Fruit fly (Drosophila melanogaster) whole organism, embryonic: ENCODE measurements around the gene LPCAT.

Source experiments
- Asciz ChIP-seq: fragments of 200-800 bp; sonication (Bioruptor generic); optimal IDR thresholded peaks from 2 replicates; lab custom pipeline; 2017; ENCODE audit warnings: missing biosample characterization, mild to moderate bottlenecking, missing genetic modification characterization, missing genetic modification reagents
- Atf6 ChIP-seq: fragments of 200-800 bp; sonication (Bioruptor generic); IDR thresholded peaks from 2 replicates; pipeline ENCODE4 v1.3.6; 2022; ENCODE audit warnings: missing biosample characterization, missing genetic modification characterization
- B-H1 ChIP-seq: fragments of 200-800 bp; sonication (Bioruptor generic); IDR thresholded peaks from 3 replicates; pipeline ENCODE4 v1.3.6; 2022; ENCODE audit warnings: missing biosample characterization, missing genetic modification characterization
- CG11723 ChIP-seq: fragments of 200-800 bp; sonication (Bioruptor generic); optimal IDR thresholded peaks from 2 replicates; lab custom pipeline; 2017; ENCODE audit warnings: missing biosample characterization, mild to moderate bottlenecking, missing genetic modification characterization
- CG12071 ChIP-seq: fragments of 200-800 bp; sonication (Bioruptor generic); optimal IDR thresholded peaks from 3 replicates; lab custom pipeline; 2018; ENCODE audit warnings: missing biosample characterization, mild to moderate bottlenecking, missing genetic modification characterization
- CG12104 ChIP-seq: fragments of 200-800 bp; sonication (Bioruptor generic); optimal IDR thresholded peaks from 3 replicates; lab custom pipeline; 2016; ENCODE audit warnings: missing biosample characterization, missing genetic modification characterization
- CG12155 ChIP-seq: fragments of 200-800 bp; sonication (Bioruptor generic); optimal IDR thresholded peaks from 3 replicates; lab custom pipeline; 2016; ENCODE audit warnings: missing biosample characterization, missing genetic modification characterization
- CG13624 ChIP-seq: fragments of 200-800 bp; sonication (Bioruptor generic); optimal IDR thresholded peaks from 2 replicates; lab custom pipeline; 2016; ENCODE audit warnings: missing biosample characterization, missing genetic modification characterization
- CG15479 ChIP-seq: fragments of 200-800 bp; sonication (Bioruptor generic); optimal IDR thresholded peaks from 3 replicates; lab custom pipeline; 2019; ENCODE audit warnings: missing biosample characterization, mild to moderate bottlenecking, missing genetic modification characterization, moderate library complexity
- CG15514 ChIP-seq: fragments of 200-800 bp; sonication (Bioruptor generic); optimal IDR thresholded peaks from 3 replicates; lab custom pipeline; 2017; ENCODE audit warnings: missing biosample characterization, missing genetic modification characterization, mild to moderate bottlenecking, moderate library complexity, missing genetic modification reagents
- CG1603 ChIP-seq: fragments of 200-800 bp; sonication (Bioruptor generic); optimal IDR thresholded peaks from 2 replicates; lab custom pipeline; 2019; ENCODE audit warnings: missing biosample characterization, mild to moderate bottlenecking, missing genetic modification characterization, moderate library complexity
- CG17359 ChIP-seq: fragments of 200-800 bp; sonication (Bioruptor generic); optimal IDR thresholded peaks from 3 replicates; lab custom pipeline; 2018; ENCODE audit warnings: missing biosample characterization, mild to moderate bottlenecking, missing genetic modification characterization, moderate library complexity
- CG30403 ChIP-seq: fragments of 200-800 bp; sonication (Bioruptor generic); optimal IDR thresholded peaks from 3 replicates; lab custom pipeline; 2016; ENCODE audit warnings: missing biosample characterization, missing genetic modification characterization
- CG31388 ChIP-seq: fragments of 200-800 bp; sonication (Bioruptor generic); optimal IDR thresholded peaks from 2 replicates; lab custom pipeline; 2016; ENCODE audit warnings: missing biosample characterization, missing genetic modification characterization
- CG32532 ChIP-seq: fragments of 200-800 bp; sonication (Bioruptor generic); IDR thresholded peaks from 2 replicates; pipeline ENCODE4 v1.3.6; 2022; ENCODE audit warnings: missing biosample characterization, missing genetic modification characterization
- CG33213 ChIP-seq: fragments of 200-800 bp; sonication (Bioruptor generic); optimal IDR thresholded peaks from 3 replicates; lab custom pipeline; 2016; ENCODE audit warnings: missing biosample characterization, missing genetic modification characterization
- CG3838 ChIP-seq: fragments of 200-800 bp; sonication (Bioruptor generic); optimal IDR thresholded peaks from 3 replicates; lab custom pipeline; 2016; ENCODE audit warnings: missing biosample characterization, missing genetic modification characterization
- CG4360 ChIP-seq: fragments of 200-800 bp; sonication (Bioruptor generic); IDR thresholded peaks from 2 replicates; pipeline ENCODE4 v1.3.6; 2022; ENCODE audit warnings: missing biosample characterization, missing genetic modification characterization
- CG43689 ChIP-seq: fragments of 200-800 bp; sonication (Bioruptor generic); IDR thresholded peaks from 2 replicates; pipeline ENCODE4 v1.3.6; 2022; ENCODE audit warnings: missing biosample characterization, missing genetic modification characterization
- CG4404 ChIP-seq: fragments of 200-800 bp; sonication (Bioruptor generic); IDR thresholded peaks from 2 replicates; pipeline ENCODE4 v1.3.6; 2022; ENCODE audit warnings: missing biosample characterization, missing genetic modification characterization
- CG5953 ChIP-seq: fragments of 200-800 bp; sonication (Bioruptor generic); IDR thresholded peaks from 2 replicates; pipeline ENCODE4 v1.3.6; 2022; ENCODE audit warnings: missing biosample characterization, missing genetic modification characterization
- CTCF ChIP-seq: fragments of 200-800 bp; sonication (Bioruptor generic); optimal IDR thresholded peaks from 2 replicates; lab custom pipeline; 2017; ENCODE audit warnings: missing biosample characterization, mild to moderate bottlenecking, missing genetic modification characterization, moderate library complexity
- D ChIP-seq, 2 experiments: fragments of 200-800 bp in 1 of 2; fragments of >200 bp in 1 of 2; sonication (Bioruptor generic) in 1 of 2; optimal IDR thresholded peaks; 2 replicates in 1 of 2; 3 replicates in 1 of 2; lab custom pipeline; 2017; ENCODE audit warnings: mild to moderate bottlenecking in 1 of 2, missing biosample characterization in 1 of 2, missing genetic modification characterization in 1 of 2, missing genetic modification reagents in 1 of 2
- ERR ChIP-seq: fragments of 200-800 bp; sonication (Bioruptor generic); optimal IDR thresholded peaks from 2 replicates; lab custom pipeline; 2016; ENCODE audit warnings: missing biosample characterization, missing genetic modification characterization
- HmgD ChIP-seq: fragments of 200-800 bp; sonication (Bioruptor generic); optimal IDR thresholded peaks from 3 replicates; lab custom pipeline; 2016; ENCODE audit warnings: missing biosample characterization, missing genetic modification characterization
- Hr51 ChIP-seq, 2 experiments: fragments of 200-800 bp; sonication (Bioruptor generic); optimal IDR thresholded peaks; 2 replicates in 1 of 2; 3 replicates in 1 of 2; lab custom pipeline; 2016 to 2018; ENCODE audit warnings: missing biosample characterization in 2 of 2, missing genetic modification characterization in 2 of 2, mild to moderate bottlenecking in 1 of 2, moderate library complexity in 1 of 2
- Lhr ChIP-seq: fragments of 200-800 bp; sonication (Bioruptor generic); optimal IDR thresholded peaks from 3 replicates; lab custom pipeline; 2017; ENCODE audit warnings: mild to moderate bottlenecking, missing biosample characterization, missing genetic modification reagents, missing genetic modification characterization
- Med ChIP-seq: fragments of 200-800 bp; sonication (Bioruptor generic); peaks from one replicate; lab custom pipeline; 2016; ENCODE audit warnings: missing biosample characterization, missing genetic modification characterization, mild to moderate bottlenecking, inconsistent platforms, moderate library complexity
- PHDP ChIP-seq: fragments of 200-800 bp; sonication (Bioruptor generic); optimal IDR thresholded peaks from 3 replicates; lab custom pipeline; 2018; ENCODE audit warnings: missing biosample characterization, mild to moderate bottlenecking, missing genetic modification characterization, moderate library complexity
- Six4 ChIP-seq: fragments of 200-800 bp; sonication (Bioruptor generic); optimal IDR thresholded peaks from 2 replicates; lab custom pipeline; 2016; ENCODE audit warnings: missing biosample characterization, missing genetic modification characterization
- Taf1 ChIP-seq: fragments of 200-800 bp; sonication (Bioruptor generic); IDR thresholded peaks from 2 replicates; pipeline ENCODE4 v1.3.6; 2022; ENCODE audit warnings: missing biosample characterization, missing genetic modification characterization
- bigmax ChIP-seq: fragments of 200-800 bp; sonication (Bioruptor generic); optimal IDR thresholded peaks from 2 replicates; lab custom pipeline; 2018; ENCODE audit warnings: missing biosample characterization, mild to moderate bottlenecking, missing genetic modification characterization
- cad ChIP-seq: fragments of >200 bp; optimal IDR thresholded peaks from 2 replicates; lab custom pipeline; 2017; ENCODE audit warnings: missing biosample characterization, missing genetic modification characterization
- chif ChIP-seq, 2 experiments: fragments of 200-800 bp; sonication (Bioruptor generic); optimal IDR thresholded peaks; 3 replicates each; lab custom pipeline; 2016; ENCODE audit warnings: missing biosample characterization in 2 of 2, missing genetic modification characterization in 2 of 2
- dan ChIP-seq: fragments of 200-800 bp; sonication (Bioruptor generic); IDR thresholded peaks from 2 replicates; pipeline ENCODE4 v1.3.6; 2022; ENCODE audit warnings: missing biosample characterization, missing genetic modification characterization
- dm ChIP-seq: fragments of 200-800 bp; sonication (Bioruptor generic); optimal IDR thresholded peaks from 3 replicates; lab custom pipeline; 2016; ENCODE audit warnings: missing biosample characterization, missing genetic modification characterization
- dmrt99B ChIP-seq: fragments of 200-800 bp; sonication (Bioruptor generic); optimal IDR thresholded peaks from 2 replicates; lab custom pipeline; 2018; ENCODE audit warnings: missing biosample characterization, mild to moderate bottlenecking, missing genetic modification characterization, moderate library complexity
- fd96Cb ChIP-seq: fragments of 200-800 bp; sonication (Bioruptor generic); optimal IDR thresholded peaks from 2 replicates; lab custom pipeline; 2018; ENCODE audit warnings: missing biosample characterization, mild to moderate bottlenecking, missing genetic modification characterization, moderate library complexity
- hth ChIP-seq: fragments of >200 bp; optimal IDR thresholded peaks from 2 replicates; lab custom pipeline; 2017; ENCODE audit warnings: inconsistent platforms
- insv ChIP-seq, 2 experiments: fragments of 200-800 bp; sonication (Bioruptor generic); optimal IDR thresholded peaks; 3 replicates each; lab custom pipeline; 2016 to 2018; ENCODE audit warnings: missing biosample characterization in 2 of 2, missing genetic modification characterization in 2 of 2
- jigr1 ChIP-seq: fragments of 200-800 bp; sonication (Bioruptor generic); IDR thresholded peaks from 3 replicates; pipeline ENCODE4 v1.3.6; 2022; ENCODE audit warnings: missing biosample characterization, missing genetic modification characterization
- knrl ChIP-seq: fragments of 200-800 bp; sonication (Bioruptor generic); IDR thresholded peaks from 3 replicates; pipeline ENCODE4 v1.3.6; 2022; ENCODE audit warnings: missing biosample characterization, missing genetic modification characterization; ENCODE audit not compliant: partially characterized antibody
- lola ChIP-seq, 3 experiments: fragments of >200 bp in 2 of 3; fragments of 200-800 bp in 1 of 3; sonication (Bioruptor generic) in 1 of 3; optimal IDR thresholded peaks; 2 replicates each; lab custom pipeline; 2017 to 2019; ENCODE audit warnings: missing biosample characterization in 3 of 3, missing genetic modification characterization in 3 of 3, mild to moderate bottlenecking in 1 of 3, moderate library complexity in 1 of 3
- nau ChIP-seq: fragments of 200-800 bp; sonication (Bioruptor generic); optimal IDR thresholded peaks from 3 replicates; lab custom pipeline; 2017; ENCODE audit warnings: missing biosample characterization, mild to moderate bottlenecking, missing genetic modification characterization, missing genetic modification reagents
- prd ChIP-seq, 3 experiments: fragments of >200 bp in 2 of 3; fragments of 200-800 bp in 1 of 3; sonication (Bioruptor generic) in 1 of 3; optimal IDR thresholded peaks in 2 of 3; IDR thresholded peaks in 1 of 3; 2 replicates in 2 of 3; 3 replicates in 1 of 3; pipeline versions ENCODE4 v1.3.6 to Lab custom; 2017 to 2022; ENCODE audit warnings: missing biosample characterization in 1 of 3, missing genetic modification characterization in 1 of 3
- ro ChIP-seq: fragments of 200-800 bp; sonication (Bioruptor generic); IDR thresholded peaks from 2 replicates; pipeline ENCODE4 v1.3.6; 2022; ENCODE audit warnings: missing biosample characterization, missing genetic modification characterization
- stwl ChIP-seq: fragments of 200-800 bp; sonication (Bioruptor generic); optimal IDR thresholded peaks from 3 replicates; lab custom pipeline; 2018; ENCODE audit warnings: missing biosample characterization, mild to moderate bottlenecking, missing genetic modification characterization, moderate library complexity
- zfh2 ChIP-seq: fragments of 200-800 bp; sonication (Bioruptor generic); optimal IDR thresholded peaks from 2 replicates; lab custom pipeline; 2016; ENCODE audit warnings: missing biosample characterization, missing genetic modification characterization

LPCAT gene

dm6 chrX:9579918-9580521, at the start of gene LPCAT (continued):
- TF ChIP-seq CG33213 (GFP tag; lab: Kevin White, UChicago) (peak; percentile 86), CG30403 (peak; percentile 75), nau (GFP tag; lab: Kevin White, UChicago) (no peak), Six4 (GFP tag; lab: Kevin White, UChicago) (peak; percentile 68), CG12155 (GFP tag; lab: Kevin White, UChicago) (peak; percentile 85), CG5953 (GFP tag; lab: Robert Waterston, UW) (no peak), dan (no peak), ERR (GFP tag; lab: Kevin White, UChicago) (peak; percentile 87), bigmax (GFP tag; lab: Kevin White, UChicago) (no peak), CG12071 (GFP tag; lab: Kevin White, UChicago) (no peak), CG15479 (GFP tag; lab: Kevin White, UChicago) (peak; percentile 35), Lhr (GFP tag; lab: Kevin White, UChicago) (peak; percentile 84), stwl (peak; percentile 85), dm (GFP tag; lab: Kevin White, UChicago) (peak; percentile 23), Taf1 (peak; percentile 42; the same call in 1 of the 2 replicates), fd96Cb (tag; lab: Kevin White, UChicago) (peak; percentile 68), hth (lab: Kevin White, UChicago) (no peak), B-H1 (GFP tag; lab: Robert Waterston, UW) (peak; percentile 40; the same call in 2 of the 3 replicates), chif (GFP tag; optimal IDR thresholded peaks at IDR 0.05; lab: Kevin White, UChicago) (peak; percentile 42 to 78), CG32532 (GFP tag; lab: Robert Waterston, UW) (peak; percentile 80), CG12104 (peak; percentile 69), CG11723 (GFP tag; lab: Kevin White, UChicago) (no peak), insv (GFP tag; optimal IDR thresholded peaks at IDR 0.05; lab: Kevin White, UChicago) (no peak), prd (optimal IDR thresholded peaks at IDR 0.05; lab: Kevin White, UChicago) (no peak), prd (GFP tag; IDR thresholded peaks at IDR 0.05; lab: Robert Waterston, UW) (peak; percentile 86), HmgD (GFP tag; lab: Kevin White, UChicago) (peak; percentile 79), Hr51 (GFP tag; optimal IDR thresholded peaks at IDR 0.05; lab: Kevin White, UChicago) (peak; percentile 36 to 65), knrl (GFP tag; lab: Robert Waterston, UW) (peak; percentile 80), CTCF (GFP tag; lab: Kevin White, UChicago) (peak; percentile 50), CG4404 (GFP tag; lab: Robert Waterston, UW) (peak; percentile 76), CG15514 (peak; percentile 88), CG43689 (GFP tag; lab: Robert Waterston, UW) (peak; percentile 37; the same call in 1 of the 2 replicates), cad (GFP tag; lab: Kevin White, UChicago) (no peak), lola (GFP tag; optimal IDR thresholded peaks at IDR 0.05; lab: Kevin White, UChicago) (peak in 2 of 3 experiments; percentile 27 to 36), Asciz (GFP tag; lab: Kevin White, UChicago) (peak; percentile 4), jigr1 (GFP tag; lab: Robert Waterston, UW) (0 out of 3 replicates have a peak, but pooled peaks have one; percentile 52), CG17359 (tag; lab: Kevin White, UChicago) (peak; percentile 77), CG4360 (GFP tag; lab: Robert Waterston, UW) (peak; percentile 76), CG1603 (tag; lab: Kevin White, UChicago) (peak; percentile 58), PHDP (tag; lab: Kevin White, UChicago) (peak; percentile 31), Atf6 (GFP tag; lab: Robert Waterston, UW) (peak; percentile 61; the same call in 1 of the 2 replicates), CG3838 (GFP tag; lab: Kevin White, UChicago) (no peak), CG31388 (GFP tag; lab: Kevin White, UChicago) (peak; percentile 47), D (optimal IDR thresholded peaks at IDR 0.05; lab: Kevin White, UChicago) (no peak), D (GFP tag; optimal IDR thresholded peaks at IDR 0.05; lab: Kevin White, UChicago) (peak; percentile 47), CG13624 (GFP tag; lab: Kevin White, UChicago) (peak; percentile 85), ro (GFP tag; lab: Robert Waterston, UW) (0 out of 2 replicates have a peak, but pooled peaks have one; percentile 28), dmrt99B (tag; lab: Kevin White, UChicago) (peak; percentile 41), zfh2 (GFP tag; lab: Kevin White, UChicago) (peak; percentile 80), Med (GFP tag; lab: Kevin White, UChicago) (peak; percentile 94)
